Fruit fly (Drosophila melanogaster): ENCODE measurements around the gene CG12170.

dm6 chr3R:5615484-5615883 is 21.6 kb upstream of the CG12170 start:
- no peak for TF ChIP-seq pan (optimal IDR thresholded peaks at IDR 0.05)
- no peak for TF ChIP-seq usp (GFP tag; optimal IDR thresholded peaks at IDR 0.05)
- TF ChIP-seq psq (optimal IDR thresholded peaks at IDR 0.05): no peak
- TF ChIP-seq EcR (GFP tag; optimal IDR thresholded peaks at IDR 0.05): no peak

Data from whole organism.